Fruit fly (Drosophila melanogaster): ENCODE results near the gene CG42752.

CG42752 gene

DNA sequence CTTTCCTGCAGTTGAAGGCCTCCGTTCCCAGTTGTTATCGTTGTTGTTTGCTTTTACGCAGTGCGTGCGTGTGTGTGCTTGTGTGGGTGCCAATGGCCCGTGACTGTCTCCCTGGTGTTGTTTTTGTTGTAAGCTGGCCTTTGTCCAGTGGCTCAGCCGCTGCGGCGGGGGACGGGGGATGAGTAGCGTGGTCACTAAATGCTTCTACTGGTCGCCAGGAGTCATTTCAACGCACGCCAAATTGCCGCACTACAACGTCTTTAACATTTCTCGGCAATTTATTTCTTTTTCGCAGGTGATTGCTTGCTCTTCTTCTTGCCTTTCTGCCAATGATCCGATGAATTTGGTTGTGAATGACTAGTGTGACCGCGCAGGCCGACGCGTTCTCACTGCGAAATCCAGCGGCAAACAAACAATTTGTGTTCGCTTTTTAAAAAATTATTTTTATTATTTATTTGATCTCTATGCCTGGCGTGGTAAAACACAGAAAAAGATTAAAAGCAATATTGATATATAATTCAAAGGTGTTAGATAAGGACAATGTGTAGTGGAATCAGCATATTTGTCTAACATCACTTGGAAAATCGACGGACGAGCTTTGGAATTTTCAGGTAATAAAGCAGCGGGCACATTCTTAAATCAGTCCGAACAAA is 31.5 kb downstream of the CG42752 start, which contains the start of the genes Faf2 and Grip71 (continued):
- TF ChIP-seq Doc2 (GFP tag; IDR thresholded peaks at IDR 0.05) (peak; percentile 90), CG9876 (GFP tag; optimal IDR thresholded peaks at IDR 0.05) (peak; percentile 44), bsh (GFP tag; optimal IDR thresholded peaks at IDR 0.05) (peak in 1 of 2 experiments; percentile 93), tup (GFP tag; optimal IDR thresholded peaks at IDR 0.05) (peak; percentile 77), CG4730 (GFP tag; IDR thresholded peaks at IDR 0.05) (peak; percentile 94), Aef1 (GFP tag; IDR thresholded peaks at IDR 0.05) (peak; percentile 96), mld (GFP tag; IDR thresholded peaks at IDR 0.05; ENCODE audit: partially characterized antibody) (no peak), CG7963 (GFP tag; IDR thresholded peaks at IDR 0.05; ENCODE audit: partially characterized antibody) (no peak), CG32767 (GFP tag; IDR thresholded peaks at IDR 0.05) (peak; percentile 83), CG7839 (tag; optimal IDR thresholded peaks at IDR 0.05) (peak; percentile 92), CG10209 (GFP tag; optimal IDR thresholded peaks at IDR 0.05) (peak; percentile 90), CG9797 (GFP tag; optimal IDR thresholded peaks at IDR 0.05) (peak; percentile 98), CTCF (GFP tag; optimal IDR thresholded peaks at IDR 0.05) (peak; percentile 23), CG4820 (GFP tag; optimal IDR thresholded peaks at IDR 0.05) (peak; percentile 88), ERR (GFP tag; optimal IDR thresholded peaks at IDR 0.05) (peak; percentile 37), CG10321 (GFP tag; IDR thresholded peaks at IDR 0.05) (peak; percentile 56; the same call in 1 of the 2 replicates), CG12104 (GFP tag; optimal IDR thresholded peaks at IDR 0.05) (peak; percentile 81), CG8944 (GFP tag; optimal IDR thresholded peaks at IDR 0.05) (peak; percentile 87), lola (GFP tag; optimal IDR thresholded peaks at IDR 0.05) (peak in 2 of 3 experiments; percentile 86 to 98), CG7786 (GFP tag; optimal IDR thresholded peaks at IDR 0.05) (peak; percentile 78), pfk (GFP tag; optimal IDR thresholded peaks at IDR 0.05) (no peak), ci (GFP tag; IDR thresholded peaks at IDR 0.05) (peak; percentile 96), CG17568 (GFP tag; optimal IDR thresholded peaks at IDR 0.05) (no peak), CG12659 (GFP tag; optimal IDR thresholded peaks at IDR 0.05) (peak; percentile 95), Spps (tag; optimal IDR thresholded peaks at IDR 0.05) (peak; percentile 76), CG8290 (GFP tag; optimal IDR thresholded peaks at IDR 0.05) (peak; percentile 79), CG8290 (tag; optimal IDR thresholded peaks at IDR 0.05) (peak; percentile 15 to 72), CG17829 (tag; optimal IDR thresholded peaks at IDR 0.05) (peak; percentile 94), abd-A (tag; optimal IDR thresholded peaks at IDR 0.05) (no peak), D19B (GFP tag; optimal IDR thresholded peaks at IDR 0.05) (peak; percentile 77), Chrac-16 (GFP tag; optimal IDR thresholded peaks at IDR 0.05) (peak; percentile 94), vvl (GFP tag; IDR thresholded peaks at IDR 0.05) (peak; percentile 96), Dref (GFP tag; IDR thresholded peaks at IDR 0.05) (peak; percentile 49), CG17328 (GFP tag; IDR thresholded peaks at IDR 0.05) (peak; percentile 91), gro (GFP tag; optimal IDR thresholded peaks at IDR 0.05) (peak; percentile 65), CG4282 (GFP tag; optimal IDR thresholded peaks at IDR 0.05) (peak; percentile 14), CG10959 (GFP tag; IDR thresholded peaks at IDR 0.05) (peak; percentile 92), Opbp (GFP tag; IDR thresholded peaks at IDR 0.05; ENCODE audit: partially characterized antibody) (peak; percentile 31; the same call in 1 of the 3 replicates), dan (GFP tag; IDR thresholded peaks at IDR 0.05) (peak; percentile 87), CG6272 (GFP tag; IDR thresholded peaks at IDR 0.05) (peak; percentile 96), Atf6 (GFP tag; IDR thresholded peaks at IDR 0.05) (peak; percentile 88), CG2129 (GFP tag; IDR thresholded peaks at IDR 0.05; ENCODE audit: partially characterized antibody) (no peak), sob (GFP tag; IDR thresholded peaks at IDR 0.05) (peak; percentile 96), repo (GFP tag; optimal IDR thresholded peaks at IDR 0.05) (peak; percentile 59), CG18011 (GFP tag; optimal IDR thresholded peaks at IDR 0.05) (peak; percentile 54), yki (optimal IDR thresholded peaks at IDR 0.05) (no peak), inv (GFP tag; IDR thresholded peaks at IDR 0.05; ENCODE audit: partially characterized antibody) (no peak; the same call in 1 of the 2 replicates), CG6791 (GFP tag; IDR thresholded peaks at IDR 0.05; ENCODE audit: partially characterized antibody) (no peak), CG8924 (tag; optimal IDR thresholded peaks at IDR 0.05) (peak; percentile 86), Max (GFP tag; optimal IDR thresholded peaks at IDR 0.05) (peak; percentile 79)

Data from whole organism, embryonic.